Fruit fly (Drosophila melanogaster): ENCODE measurements around the gene fne.

DNA sequence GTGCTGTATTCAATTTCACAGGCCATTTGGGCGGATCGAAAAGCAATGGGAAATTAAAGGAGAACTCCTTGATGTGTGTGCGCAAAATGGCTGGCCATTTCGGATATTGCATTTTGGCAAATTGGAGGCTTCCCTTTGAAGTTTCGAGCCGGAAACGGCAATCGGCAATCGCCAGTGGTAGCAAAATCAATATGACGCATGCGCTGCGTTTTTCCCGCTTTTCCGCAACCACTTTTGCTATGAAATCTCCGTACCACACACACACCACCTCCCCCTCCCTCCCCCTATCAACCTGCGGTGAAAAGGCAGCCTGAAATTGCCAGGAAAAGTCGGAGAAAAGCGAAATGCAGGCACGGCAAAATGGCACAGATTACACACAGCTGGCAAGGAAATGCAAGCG, 5.1 kb downstream of the fne start:
- no peak for TF ChIP-seq Dfd (GFP tag; optimal IDR thresholded peaks at IDR 0.05)
- no peak for TF ChIP-seq sv (GFP tag; optimal IDR thresholded peaks at IDR 0.05)
- TF ChIP-seq h (GFP tag; optimal IDR thresholded peaks at IDR 0.05): no peak
- TF ChIP-seq OdsH (GFP tag; optimal IDR thresholded peaks at IDR 0.05): no peak
- TF ChIP-seq Rel (GFP tag; optimal IDR thresholded peaks at IDR 0.05): no peak
- no peak for TF ChIP-seq Rel (tag; optimal IDR thresholded peaks at IDR 0.05)
- no peak for TF ChIP-seq Mio (GFP tag; optimal IDR thresholded peaks at IDR 0.05)
- no peak for TF ChIP-seq woc (GFP tag; optimal IDR thresholded peaks at IDR 0.05)
